Worm (Caenorhabditis elegans): ENCODE data around the gene tos-1.
"Not testable (repeated sequence)": the region's sequence is repeated elsewhere in the genome, so short reads cannot be mapped to it uniquely, and the experiment has no call there.

Gene tos-1

ce11 chrV:9379808-9380207, 35.8 kb upstream of the tos-1 start, which contains the start of gene E02C12.11:
TSS of gene E02C12.11 (minus strand) at chrV:9379908.
- not testable (repeated sequence) for TF ChIP-seq lin-11, ztf-4, snpc-4 (tag; optimal IDR thresholded peaks at IDR 0.05)

- no peak for TF ChIP-seq elt-1 (tag; optimal IDR thresholded peaks at IDR 0.05)
- TF ChIP-seq gmeb-1 (tag; optimal IDR thresholded peaks at IDR 0.05), result no peak
- TF ChIP-seq ztf-4 (tag; optimal IDR thresholded peaks at IDR 0.05), result no peak
- TF ChIP-seq ztf-11 (tag; optimal IDR thresholded peaks at IDR 0.05), result no peak
- TF ChIP-seq unc-39 (tag; optimal IDR thresholded peaks at IDR 0.05), result no peak
- no peak for TF ChIP-seq F13H6.1 (tag; optimal IDR thresholded peaks at IDR 0.05)
- TF ChIP-seq nhr-21 (tag; optimal IDR thresholded peaks at IDR 0.05), result no peak
- no peak for TF ChIP-seq nhr-10 (tag; optimal IDR thresholded peaks at IDR 0.05)
- no peak for TF ChIP-seq nhr-6 (tag; optimal IDR thresholded peaks at IDR 0.05)
These were observed 34.3 kb upstream of the tos-1 start, which contains the start of gene E02C12.10 for ce11 chrV:9378335-9378734. TSS of gene E02C12.10 (minus strand) at chrV:9378409.

- no peak for TF ChIP-seq alr-1 (tag; optimal IDR thresholded peaks at IDR 0.05)
- TF ChIP-seq nhr-23 (tag; optimal IDR thresholded peaks at IDR 0.05), result no peak
- TF ChIP-seq aly-2 (tag; optimal IDR thresholded peaks at IDR 0.05), result no peak
- no peak for TF ChIP-seq lsy-2 (tag; optimal IDR thresholded peaks at IDR 0.05)
- no peak for TF ChIP-seq elt-1 (tag; optimal IDR thresholded peaks at IDR 0.05)
- no peak for TF ChIP-seq nhr-25 (tag; optimal IDR thresholded peaks at IDR 0.05)
- no peak for TF ChIP-seq unc-39 (tag; optimal IDR thresholded peaks at IDR 0.05)
- TF ChIP-seq nhr-21 (tag; optimal IDR thresholded peaks at IDR 0.05), result no peak
- no peak for TF ChIP-seq ceh-16 (tag; optimal IDR thresholded peaks at IDR 0.05)
- no peak for TF ChIP-seq unc-62 (GFP tag; optimal IDR thresholded peaks at IDR 0.05)
These were observed 32.4 kb upstream of the tos-1 start, which contains the start of gene E02C12.19 for ce11 chrV:9376417-9376816. TSS of gene E02C12.19 (minus strand) at chrV:9376517.

ce11 chrV:9375378-9375777, 31.4 kb upstream of the tos-1 start, which contains the start of gene E02C12.9:
TSS of gene E02C12.9 (minus strand) at chrV:9375478.
- no peak for TF ChIP-seq lin-39 (tag; optimal IDR thresholded peaks at IDR 0.05)
- TF ChIP-seq nhr-23 (tag; optimal IDR thresholded peaks at IDR 0.05), result no peak
- no peak for TF ChIP-seq elt-3 (tag; optimal IDR thresholded peaks at IDR 0.05)
- no peak for TF ChIP-seq mbf-1 (tag; optimal IDR thresholded peaks at IDR 0.05)
- TF ChIP-seq lin-11 (tag; optimal IDR thresholded peaks at IDR 0.05), result no peak
- no peak for TF ChIP-seq dmd-4 (tag; optimal IDR thresholded peaks at IDR 0.05)
- no peak for TF ChIP-seq lsy-2 (tag; optimal IDR thresholded peaks at IDR 0.05)
- no peak for TF ChIP-seq fos-1 (tag; optimal IDR thresholded peaks at IDR 0.05)
- TF ChIP-seq nhr-11 (tag; optimal IDR thresholded peaks at IDR 0.05), result no peak
- no peak for TF ChIP-seq nhr-25 (tag; optimal IDR thresholded peaks at IDR 0.05)
- no peak for TF ChIP-seq alr-1 (tag; optimal IDR thresholded peaks at IDR 0.05)
- no peak for TF ChIP-seq unc-39 (tag; optimal IDR thresholded peaks at IDR 0.05)
- no peak for TF ChIP-seq unc-55 (GFP tag; optimal IDR thresholded peaks at IDR 0.05)

ce11 chrV:9373473-9373872, 29.5 kb upstream of the tos-1 start, which contains the start of gene E02C12.8:
TSS of gene E02C12.8 (minus strand) at chrV:9373613.
- TF ChIP-seq nhr-237 (tag; optimal IDR thresholded peaks at IDR 0.05), result no peak
- no peak for TF ChIP-seq peb-1 (tag; optimal IDR thresholded peaks at IDR 0.05)
- no peak for TF ChIP-seq lsy-2 (tag; optimal IDR thresholded peaks at IDR 0.05)
- peak; percentile 16 for TF ChIP-seq sma-9 (GFP tag; optimal IDR thresholded peaks at IDR 0.05)
- no peak for TF ChIP-seq sma-9 (tag; optimal IDR thresholded peaks at IDR 0.05)
- no peak for TF ChIP-seq nhr-10 (tag; optimal IDR thresholded peaks at IDR 0.05)
- TF ChIP-seq nhr-77 (tag; optimal IDR thresholded peaks at IDR 0.05), result no peak
- TF ChIP-seq mdl-1 (tag; optimal IDR thresholded peaks at IDR 0.05), result no peak
- TF ChIP-seq unc-62 (GFP tag; optimal IDR thresholded peaks at IDR 0.05), result no peak
- TF ChIP-seq egl-27 (tag; optimal IDR thresholded peaks at IDR 0.05), result no peak
- TF ChIP-seq Y55F3AM.14 (GFP tag; optimal IDR thresholded peaks at IDR 0.05), result no peak
- no peak for TF ChIP-seq nhr-25 (tag; optimal IDR thresholded peaks at IDR 0.05)
- TF ChIP-seq lin-11 (tag; optimal IDR thresholded peaks at IDR 0.05), result no peak
- TF ChIP-seq lin-13 (GFP tag; optimal IDR thresholded peaks at IDR 0.05), result no peak
- no peak for TF ChIP-seq dmd-4 (tag; optimal IDR thresholded peaks at IDR 0.05)
- TF ChIP-seq skn-1 (tag; optimal IDR thresholded peaks at IDR 0.05), result no peak
- TF ChIP-seq nhr-11 (tag; optimal IDR thresholded peaks at IDR 0.05), result no peak
- TF ChIP-seq crh-2 (tag; optimal IDR thresholded peaks at IDR 0.05), result peak; percentile 24
- TF ChIP-seq unc-55 (GFP tag; optimal IDR thresholded peaks at IDR 0.05), result no peak
- TF ChIP-seq mbf-1 (tag; optimal IDR thresholded peaks at IDR 0.05), result no peak
- no peak for TF ChIP-seq ceh-16 (tag; optimal IDR thresholded peaks at IDR 0.05)
- no peak for TF ChIP-seq sem-4 (tag; optimal IDR thresholded peaks at IDR 0.05)
- no peak for TF ChIP-seq aly-2 (tag; optimal IDR thresholded peaks at IDR 0.05)
- no peak for TF ChIP-seq ztf-11 (tag; optimal IDR thresholded peaks at IDR 0.05)
- peak; percentile 93 for TF ChIP-seq fos-1 (tag; optimal IDR thresholded peaks at IDR 0.05)
- peak; percentile 24 for TF ChIP-seq nhr-129 (tag; optimal IDR thresholded peaks at IDR 0.05)

All from whole organism, L2 larva.